Fruit fly (Drosophila melanogaster) whole organism, prepupa: Measurements from ENCODE around the gene frj.

Experiments
- Blimp-1 ChIP-seq: fragments of 200-800 bp; sonication (Bioruptor generic); optimal IDR thresholded peaks from 3 replicates; lab custom pipeline; 2017; ENCODE audit warnings: missing biosample characterization, missing genetic modification characterization, mild to moderate bottlenecking, moderate library complexity, missing genetic modification reagents
- CG10631 ChIP-seq: fragments of 200-800 bp; sonication (Bioruptor generic); optimal IDR thresholded peaks from 2 replicates; lab custom pipeline; 2016; ENCODE audit warnings: missing biosample characterization, missing genetic modification characterization
- CG10669 ChIP-seq: fragments of 200-800 bp; sonication (Bioruptor generic); optimal IDR thresholded peaks from 3 replicates; lab custom pipeline; 2018; ENCODE audit warnings: missing biosample characterization, mild to moderate bottlenecking, missing genetic modification characterization, moderate library complexity
- CG11294 ChIP-seq: fragments of 200-800 bp; sonication (Bioruptor generic); IDR thresholded peaks from 2 replicates; pipeline ENCODE4 v1.3.6; 2022; ENCODE audit warnings: missing biosample characterization, missing genetic modification characterization
- CG11762 ChIP-seq: fragments of 200-800 bp; sonication (Bioruptor generic); optimal IDR thresholded peaks from 3 replicates; lab custom pipeline; 2016; ENCODE audit warnings: missing biosample characterization, missing genetic modification characterization; ENCODE audit not compliant: insufficient read depth
- CG11902 ChIP-seq: fragments of 200-800 bp; sonication (Bioruptor generic); optimal IDR thresholded peaks from 3 replicates; lab custom pipeline; 2016; ENCODE audit warnings: missing biosample characterization, missing genetic modification characterization
- CG15336 ChIP-seq: fragments of 200-800 bp; sonication (Bioruptor generic); IDR thresholded peaks from 2 replicates; pipeline ENCODE4 v1.3.6; 2022; ENCODE audit warnings: missing biosample characterization, missing genetic modification characterization
- CG1621 ChIP-seq: fragments of 200-800 bp; sonication (Bioruptor generic); optimal IDR thresholded peaks from 3 replicates; lab custom pipeline; 2018; ENCODE audit warnings: missing biosample characterization, mild to moderate bottlenecking, missing genetic modification characterization
- CG16779 ChIP-seq: fragments of 200-800 bp; sonication (Bioruptor generic); optimal IDR thresholded peaks from 3 replicates; lab custom pipeline; 2017; ENCODE audit warnings: missing biosample characterization, mild to moderate bottlenecking, missing genetic modification characterization
- CG3032 ChIP-seq: fragments of 200-800 bp; optimal IDR thresholded peaks from 2 replicates; lab custom pipeline; 2019; ENCODE audit warnings: missing biosample characterization, mild to moderate bottlenecking, missing genetic modification characterization, moderate library complexity
- CG32006 ChIP-seq: fragments of 200-800 bp; sonication (Bioruptor generic); optimal IDR thresholded peaks from 3 replicates; lab custom pipeline; 2017; ENCODE audit warnings: missing biosample characterization, mild to moderate bottlenecking, missing genetic modification characterization
- CG34406 ChIP-seq: fragments of 200-800 bp; sonication (Bioruptor generic); optimal IDR thresholded peaks from 3 replicates; lab custom pipeline; 2016; ENCODE audit warnings: missing biosample characterization, missing genetic modification characterization
- CG3919 ChIP-seq: fragments of 200-800 bp; sonication (Bioruptor generic); optimal IDR thresholded peaks from 3 replicates; lab custom pipeline; 2016; ENCODE audit warnings: missing biosample characterization, missing genetic modification characterization
- CG6276 ChIP-seq: fragments of 200-800 bp; sonication (Bioruptor generic); optimal IDR thresholded peaks from 2 replicates; lab custom pipeline; 2017; ENCODE audit warnings: missing biosample characterization, mild to moderate bottlenecking, missing genetic modification characterization
- CG6792 ChIP-seq: fragments of 200-800 bp; sonication (Bioruptor generic); optimal IDR thresholded peaks from 3 replicates; lab custom pipeline; 2016; ENCODE audit warnings: missing biosample characterization, missing genetic modification characterization
- CG6808 ChIP-seq: fragments of 200-800 bp; sonication (Bioruptor generic); optimal IDR thresholded peaks from 3 replicates; lab custom pipeline; 2017; ENCODE audit warnings: missing biosample characterization, missing genetic modification characterization, mild to moderate bottlenecking, moderate library complexity, missing genetic modification reagents
- CG6854 ChIP-seq: fragments of 200-800 bp; sonication (Bioruptor generic); optimal IDR thresholded peaks from 2 replicates; lab custom pipeline; 2017; ENCODE audit warnings: missing biosample characterization, mild to moderate bottlenecking, missing genetic modification characterization
- CG8119 ChIP-seq: fragments of 200-800 bp; sonication (Bioruptor generic); IDR thresholded peaks from 3 replicates; pipeline ENCODE4 v1.3.6; 2022; ENCODE audit warnings: missing biosample characterization, missing genetic modification characterization
- CG8319 ChIP-seq: fragments of 200-800 bp; sonication (Bioruptor generic); optimal IDR thresholded peaks from 3 replicates; lab custom pipeline; 2016; ENCODE audit warnings: missing biosample characterization, missing genetic modification characterization
- CG8632 ChIP-seq: fragments of 200-800 bp; sonication (Bioruptor generic); optimal IDR thresholded peaks from 3 replicates; lab custom pipeline; 2016; ENCODE audit warnings: missing biosample characterization, missing genetic modification characterization
- CG9139 ChIP-seq: fragments of 200-800 bp; sonication (Bioruptor generic); optimal IDR thresholded peaks from 3 replicates; lab custom pipeline; 2017; ENCODE audit warnings: missing biosample characterization, mild to moderate bottlenecking, missing genetic modification characterization
- Eip75B ChIP-seq: fragments of 200-800 bp; sonication (Bioruptor generic); optimal IDR thresholded peaks from 3 replicates; lab custom pipeline; 2016; ENCODE audit warnings: missing biosample characterization, missing genetic modification characterization
- Eip78C ChIP-seq: fragments of 200-800 bp; sonication (Bioruptor generic); peaks from one replicate; lab custom pipeline; 2016; ENCODE audit warnings: missing biosample characterization, missing genetic modification characterization
- Eip93F ChIP-seq: fragments of 200-800 bp; sonication (Bioruptor generic); optimal IDR thresholded peaks from 2 replicates; lab custom pipeline; 2016; ENCODE audit warnings: missing biosample characterization, mild to moderate bottlenecking, missing genetic modification characterization
- Ets21C ChIP-seq: fragments of 200-800 bp; sonication (Bioruptor generic); optimal IDR thresholded peaks from 3 replicates; lab custom pipeline; 2016; ENCODE audit warnings: missing biosample characterization, missing genetic modification characterization
- Ets96B ChIP-seq: fragments of 200-800 bp; optimal IDR thresholded peaks from 2 replicates; lab custom pipeline; 2019; ENCODE audit warnings: missing biosample characterization, mild to moderate bottlenecking, missing genetic modification characterization, moderate library complexity
- Hr38 ChIP-seq: sonication (Bioruptor generic); optimal IDR thresholded peaks from 2 replicates; lab custom pipeline; 2016; ENCODE audit warnings: missing biosample characterization, missing genetic modification characterization
- Hr39 ChIP-seq: fragments of 200-800 bp; sonication (Bioruptor generic); optimal IDR thresholded peaks from 2 replicates; lab custom pipeline; 2016; ENCODE audit warnings: missing biosample characterization, missing genetic modification characterization
- Hr4 ChIP-seq: fragments of 200-800 bp; sonication (Bioruptor generic); optimal IDR thresholded peaks from 3 replicates; lab custom pipeline; 2016; ENCODE audit warnings: missing biosample characterization, missing genetic modification characterization
- Lpt ChIP-seq: fragments of 200-800 bp; sonication (Bioruptor generic); optimal IDR thresholded peaks from 3 replicates; lab custom pipeline; 2016; ENCODE audit warnings: missing biosample characterization, missing genetic modification characterization
- Met ChIP-seq: fragments of 200-800 bp; sonication (Bioruptor generic); optimal IDR thresholded peaks from 3 replicates; lab custom pipeline; 2016; ENCODE audit warnings: missing biosample characterization, missing genetic modification characterization
- OdsH ChIP-seq: fragments of 200-800 bp; sonication (Bioruptor generic); optimal IDR thresholded peaks from 3 replicates; lab custom pipeline; 2016; ENCODE audit warnings: missing biosample characterization, missing genetic modification characterization
- Smox ChIP-seq: fragments of 200-800 bp; sonication (Bioruptor generic); optimal IDR thresholded peaks from 3 replicates; lab custom pipeline; 2016; ENCODE audit warnings: missing biosample characterization, missing genetic modification characterization
- Sox14 ChIP-seq: fragments of 200-800 bp; sonication (Bioruptor generic); optimal IDR thresholded peaks from 3 replicates; lab custom pipeline; 2016; ENCODE audit warnings: missing biosample characterization, missing genetic modification characterization
- achi ChIP-seq: fragments of 200-800 bp; sonication (Bioruptor generic); optimal IDR thresholded peaks from 3 replicates; lab custom pipeline; 2016; ENCODE audit warnings: missing biosample characterization, missing genetic modification characterization
- acj6 ChIP-seq: fragments of 200-800 bp; sonication (Bioruptor generic); optimal IDR thresholded peaks from 3 replicates; lab custom pipeline; 2016; ENCODE audit warnings: missing biosample characterization, missing genetic modification characterization
- cyc ChIP-seq: fragments of 200-800 bp; sonication (Bioruptor generic); optimal IDR thresholded peaks from 3 replicates; lab custom pipeline; 2016; ENCODE audit warnings: missing biosample characterization, missing genetic modification characterization
- dac ChIP-seq: fragments of 200-800 bp; sonication (Bioruptor generic); optimal IDR thresholded peaks from 2 replicates; lab custom pipeline; 2017; ENCODE audit warnings: missing biosample characterization, mild to moderate bottlenecking, missing genetic modification characterization
- dsx ChIP-seq: fragments of 200-800 bp; optimal IDR thresholded peaks from 3 replicates; lab custom pipeline; 2019; ENCODE audit warnings: missing biosample characterization, mild to moderate bottlenecking, missing genetic modification characterization, moderate library complexity; ENCODE audit not compliant: poor library complexity, severe bottlenecking
- eg ChIP-seq: fragments of 200-800 bp; sonication (Bioruptor generic); IDR thresholded peaks from 3 replicates; pipeline ENCODE4 v1.3.6; 2022; ENCODE audit warnings: missing biosample characterization, missing genetic modification characterization
- esn ChIP-seq: fragments of 200-800 bp; sonication (Bioruptor generic); optimal IDR thresholded peaks from 2 replicates; lab custom pipeline; 2016; ENCODE audit warnings: missing biosample characterization, mild to moderate bottlenecking, missing genetic modification characterization, moderate library complexity
- fd59A ChIP-seq: fragments of 200-800 bp; sonication (Bioruptor generic); optimal IDR thresholded peaks from 2 replicates; lab custom pipeline; 2017; ENCODE audit warnings: missing biosample characterization, mild to moderate bottlenecking, missing genetic modification characterization, missing genetic modification reagents
- fd85E ChIP-seq: fragments of 200-800 bp; sonication (Bioruptor generic); optimal IDR thresholded peaks from 3 replicates; lab custom pipeline; 2016; ENCODE audit warnings: missing biosample characterization, missing genetic modification characterization
- fkh ChIP-seq: fragments of 200-800 bp; sonication (Bioruptor generic); optimal IDR thresholded peaks from 3 replicates; lab custom pipeline; 2017; ENCODE audit warnings: missing biosample characterization, mild to moderate bottlenecking, missing genetic modification characterization, moderate library complexity
- lz ChIP-seq: fragments of 200-800 bp; sonication (Bioruptor generic); optimal IDR thresholded peaks from 3 replicates; lab custom pipeline; 2016; ENCODE audit warnings: missing biosample characterization, missing genetic modification characterization
- net ChIP-seq: fragments of 200-800 bp; sonication (Bioruptor generic); optimal IDR thresholded peaks from 3 replicates; lab custom pipeline; 2016; ENCODE audit warnings: missing biosample characterization, missing genetic modification characterization
- salr ChIP-seq, 2 experiments: fragments of 200-800 bp; sonication (Bioruptor generic); optimal IDR thresholded peaks; 3 replicates each; lab custom pipeline; 2016 to 2018; ENCODE audit warnings: missing biosample characterization in 2 of 2, missing genetic modification characterization in 2 of 2, mild to moderate bottlenecking in 1 of 2
- ss ChIP-seq, 2 experiments: fragments of 200-800 bp; sonication (Bioruptor generic); optimal IDR thresholded peaks; 2 replicates in 1 of 2; 3 replicates in 1 of 2; lab custom pipeline; 2017 to 2018; ENCODE audit warnings: mild to moderate bottlenecking in 2 of 2, missing biosample characterization in 2 of 2, missing genetic modification characterization in 2 of 2, moderate library complexity in 1 of 2
- svp ChIP-seq: fragments of 200-800 bp; sonication (Bioruptor generic); peaks from one replicate; lab custom pipeline; 2016; ENCODE audit warnings: missing biosample characterization, missing genetic modification characterization
- topi ChIP-seq: fragments of 200-800 bp; sonication (Bioruptor generic); optimal IDR thresholded peaks from 3 replicates; lab custom pipeline; 2016; ENCODE audit warnings: missing biosample characterization, missing genetic modification characterization
- vri ChIP-seq: fragments of 200-800 bp; sonication (Bioruptor generic); optimal IDR thresholded peaks from 3 replicates; lab custom pipeline; 2016; ENCODE audit warnings: missing biosample characterization, mild to moderate bottlenecking, missing genetic modification characterization

frj gene

DNA sequence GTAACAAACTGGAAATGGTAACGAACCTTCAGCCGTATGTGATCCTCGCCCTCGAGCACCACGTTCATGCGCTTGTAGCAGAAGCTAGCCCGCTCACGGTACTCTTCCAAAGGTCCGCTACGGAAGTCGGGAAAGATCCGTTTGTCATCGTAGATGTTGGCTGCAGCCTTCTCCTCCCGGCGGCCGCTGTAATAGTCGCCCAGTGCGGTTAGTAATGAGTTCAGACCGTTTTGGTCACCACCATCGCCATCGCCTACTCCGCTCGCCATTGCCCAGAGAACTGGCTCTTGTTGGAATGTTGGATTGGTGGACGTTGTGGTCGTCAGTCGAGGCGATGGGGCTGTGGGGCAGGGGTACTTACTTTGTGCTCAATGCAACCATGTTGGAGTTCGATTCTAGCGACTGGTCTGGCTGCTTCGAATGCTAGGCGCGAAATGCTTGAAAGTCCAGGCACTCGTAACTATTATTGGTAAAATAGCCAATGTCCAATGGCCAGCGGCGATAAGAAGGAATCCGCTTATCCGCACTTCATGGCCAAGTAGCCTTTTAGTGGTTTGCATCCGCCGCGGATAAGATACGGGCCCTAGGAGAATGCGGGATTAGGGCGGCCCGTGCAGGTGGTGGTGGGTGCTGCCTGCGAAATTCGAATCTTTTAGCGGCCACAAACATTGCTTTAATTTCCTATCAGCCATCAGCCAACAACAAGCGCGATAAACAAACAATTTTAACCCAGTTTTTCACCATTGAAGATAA is 8.1 kb upstream of the frj start:
- TF ChIP-seq Smox (GFP tag; lab: Kevin White, UChicago) = no peak
- no peak for TF ChIP-seq CG10669
- no peak for TF ChIP-seq Sox14
- TF ChIP-seq topi (GFP tag; lab: Kevin White, UChicago) = no peak
- no peak for TF ChIP-seq fd85E (GFP tag; lab: Kevin White, UChicago)
- no peak for TF ChIP-seq OdsH (GFP tag; lab: Kevin White, UChicago)
- TF ChIP-seq svp (GFP tag; lab: Kevin White, UChicago) = peak; percentile 96
- no peak for TF ChIP-seq Hr4 (GFP tag; lab: Kevin White, UChicago)
- no peak for TF ChIP-seq CG32006 (GFP tag; lab: Kevin White, UChicago)
- peak; percentile 53 for TF ChIP-seq CG6808
- TF ChIP-seq CG6854 = peak; percentile 33
- no peak for TF ChIP-seq CG11294 (GFP tag; lab: Robert Waterston, UW)
- no peak for TF ChIP-seq CG6792 (GFP tag; lab: Kevin White, UChicago)
- no peak for TF ChIP-seq CG10631 (GFP tag; lab: Kevin White, UChicago)
- TF ChIP-seq fd59A (GFP tag; lab: Kevin White, UChicago) = no peak
- TF ChIP-seq Blimp-1 (GFP tag; lab: Kevin White, UChicago) = no peak
- no peak for TF ChIP-seq CG8119
- no peak for TF ChIP-seq CG15336 (GFP tag; lab: Robert Waterston, UW)
- TF ChIP-seq CG8632 (GFP tag; lab: Kevin White, UChicago) = no peak
- TF ChIP-seq CG3919 (GFP tag; lab: Kevin White, UChicago) = no peak
- peak; percentile 46 for TF ChIP-seq CG16779 (tag; lab: Kevin White, UChicago)
- peak; percentile 67 for TF ChIP-seq CG1621 (tag; lab: Kevin White, UChicago)
- TF ChIP-seq vri (GFP tag; lab: Kevin White, UChicago) = no peak
- TF ChIP-seq Lpt (GFP tag; lab: Kevin White, UChicago) = peak; percentile 20
- TF ChIP-seq net (GFP tag; lab: Kevin White, UChicago) = peak; percentile 28
- TF ChIP-seq Ets96B (tag; lab: Kevin White, UChicago) = no peak
- TF ChIP-seq cyc (GFP tag; lab: Kevin White, UChicago) = no peak
- TF ChIP-seq CG6276 = peak; percentile 54
- no peak for TF ChIP-seq CG11902 (GFP tag; lab: Kevin White, UChicago)
- TF ChIP-seq CG34406 = no peak
- TF ChIP-seq eg (GFP tag; lab: Robert Waterston, UW) = no peak; the same call in 2 of the 3 replicates
- no peak for TF ChIP-seq Hr39 (GFP tag; lab: Kevin White, UChicago)
- TF ChIP-seq dac (GFP tag; lab: Kevin White, UChicago) = no peak
- TF ChIP-seq CG11762 (GFP tag; lab: Kevin White, UChicago) = no peak
- TF ChIP-seq Ets21C = no peak
- no peak for TF ChIP-seq Eip75B (GFP tag; lab: Kevin White, UChicago)
- TF ChIP-seq dsx (GFP tag; lab: Kevin White, UChicago) = peak; percentile 61
- no peak for TF ChIP-seq achi (GFP tag; lab: Kevin White, UChicago)
- TF ChIP-seq fkh (GFP tag; lab: Kevin White, UChicago) = peak; percentile 65
- TF ChIP-seq Met (GFP tag; lab: Kevin White, UChicago) = no peak
- TF ChIP-seq esn (GFP tag; lab: Kevin White, UChicago) = peak; percentile 15
- TF ChIP-seq Hr38 (GFP tag; lab: Kevin White, UChicago) = no peak
- TF ChIP-seq ss (GFP tag; optimal IDR thresholded peaks at IDR 0.05; lab: Kevin White, UChicago) = peak in 1 of 2 experiments; percentile 70
- TF ChIP-seq Eip93F = no peak
- no peak for TF ChIP-seq CG3032 (tag; lab: Kevin White, UChicago)
- TF ChIP-seq Eip78C (GFP tag; lab: Kevin White, UChicago) = peak; percentile 56
- TF ChIP-seq acj6 (GFP tag; lab: Kevin White, UChicago) = no peak
- no peak for TF ChIP-seq salr (GFP tag; optimal IDR thresholded peaks at IDR 0.05; lab: Kevin White, UChicago)
- TF ChIP-seq CG9139 (GFP tag; lab: Kevin White, UChicago) = peak; percentile 22
- no peak for TF ChIP-seq CG8319
- TF ChIP-seq lz (GFP tag; lab: Kevin White, UChicago) = no peak
